Fruit fly (Drosophila melanogaster) whole organism, prepupa: ENCODE measurements around the gene CG32755.

Experiments used
- CG1621 ChIP-seq: fragments of 200-800 bp; sonication (Bioruptor generic); optimal IDR thresholded peaks from 3 replicates; lab custom pipeline; 2018; ENCODE audit warnings: missing biosample characterization, mild to moderate bottlenecking, missing genetic modification characterization
- OdsH ChIP-seq: fragments of 200-800 bp; sonication (Bioruptor generic); optimal IDR thresholded peaks from 3 replicates; lab custom pipeline; 2016; ENCODE audit warnings: missing biosample characterization, missing genetic modification characterization

- TF ChIP-seq OdsH (GFP tag; lab: Kevin White, UChicago) (no peak), CG1621 (tag; lab: Kevin White, UChicago) (no peak)
These were observed 33.3 kb upstream of the CG32755 start, which contains the start of the genes Shmt and CG3726 for dm6 chrX:5916494-5917309.
